Worm (Caenorhabditis elegans) whole organism, late embryonic: ENCODE data around the gene sucl-1.

Experiments
- C38D4.7 ChIP-seq: fragments of 200-800 bp; sonication (Bioruptor generic); optimal IDR thresholded peaks from 2 replicates; lab custom pipeline; 2018; ENCODE audit warnings: mild to moderate bottlenecking, missing genetic modification characterization, moderate library complexity, missing compliant biosample characterization
- F13H6.1 ChIP-seq: sonication (generic microtip); optimal IDR thresholded peaks from 2 replicates; lab custom pipeline; 2016; ENCODE audit warnings: missing genetic modification characterization, missing compliant biosample characterization
- T23F11.4 ChIP-seq: fragments of 200-800 bp; sonication (Bioruptor generic); optimal IDR thresholded peaks from 2 replicates; lab custom pipeline; 2018; ENCODE audit warnings: mild to moderate bottlenecking, missing genetic modification characterization, missing compliant biosample characterization
- ama-1 ChIP-seq: fragments of 150-350 bp; optimal IDR thresholded peaks from 2 replicates; lab custom pipeline; 2014
- ceh-14 ChIP-seq: sonication (generic microtip); optimal IDR thresholded peaks from 2 replicates; lab custom pipeline; 2016; ENCODE audit warnings: missing genotype, missing genetic modification characterization, missing compliant biosample characterization
- ceh-19 ChIP-seq: fragments of 200-800 bp; sonication (Bioruptor generic); optimal IDR thresholded peaks from 2 replicates; lab custom pipeline; 2018; ENCODE audit warnings: mild to moderate bottlenecking, missing genetic modification characterization, missing compliant biosample characterization
- ceh-22 ChIP-seq: sonication (generic microtip); optimal IDR thresholded peaks from 2 replicates; lab custom pipeline; 2017; ENCODE audit warnings: missing biosample characterization, missing genetic modification characterization
- ceh-24 ChIP-seq: sonication (generic microtip); optimal IDR thresholded peaks from 2 replicates; lab custom pipeline; 2016; ENCODE audit warnings: mild to moderate bottlenecking, missing genetic modification characterization, missing compliant biosample characterization
- ceh-45 ChIP-seq: fragments of 200-800 bp; sonication (Bioruptor generic); IDR thresholded peaks from 2 replicates; pipeline ENCODE4 v1.3.6; 2022; ENCODE audit warnings: missing genetic modification reagents, missing genetic modification characterization, missing compliant biosample characterization
- ceh-48 ChIP-seq: sonication (generic microtip); optimal IDR thresholded peaks from 2 replicates; lab custom pipeline; 2016; ENCODE audit warnings: missing genetic modification characterization, inconsistent platforms, missing compliant biosample characterization
- ceh-6 ChIP-seq: fragments of 200-800 bp; sonication (Bioruptor generic); optimal IDR thresholded peaks from 2 replicates; lab custom pipeline; 2018; ENCODE audit warnings: mild to moderate bottlenecking, missing genetic modification characterization, missing compliant biosample characterization
- ceh-9 ChIP-seq: sonication (generic microtip); optimal IDR thresholded peaks from 2 replicates; lab custom pipeline; 2016; ENCODE audit warnings: mild to moderate bottlenecking, missing genetic modification characterization, inconsistent platforms, missing compliant biosample characterization
- che-1 ChIP-seq: sonication (generic microtip); optimal IDR thresholded peaks from 2 replicates; lab custom pipeline; 2016; ENCODE audit warnings: mild to moderate bottlenecking, missing genetic modification characterization, missing compliant biosample characterization
- dmd-4 ChIP-seq: sonication (generic microtip); optimal IDR thresholded peaks from 2 replicates; lab custom pipeline; 2016; ENCODE audit warnings: borderline replicate concordance, missing genetic modification characterization, missing compliant biosample characterization
- elt-2 ChIP-seq: sonication (generic microtip); optimal IDR thresholded peaks from 2 replicates; lab custom pipeline; 2016; ENCODE audit warnings: missing genetic modification reagents, missing genetic modification characterization, missing compliant biosample characterization
- elt-4 ChIP-seq: sonication (generic microtip); optimal IDR thresholded peaks from 2 replicates; lab custom pipeline; 2016; ENCODE audit warnings: missing genetic modification characterization, missing compliant biosample characterization
- fkh-6 ChIP-seq: sonication (generic microtip); optimal IDR thresholded peaks from 2 replicates; lab custom pipeline; 2016; ENCODE audit warnings: missing genetic modification characterization, missing compliant biosample characterization
- gmeb-2 ChIP-seq: sonication (generic microtip); optimal IDR thresholded peaks from 2 replicates; lab custom pipeline; 2016; ENCODE audit warnings: missing genetic modification characterization, inconsistent platforms, missing compliant biosample characterization
- hlh-13 ChIP-seq: fragments of 200-800 bp; sonication (Bioruptor generic); optimal IDR thresholded peaks from 2 replicates; lab custom pipeline; 2018; ENCODE audit warnings: mild to moderate bottlenecking, missing genetic modification characterization, missing compliant biosample characterization
- hlh-6 ChIP-seq: sonication (generic microtip); optimal IDR thresholded peaks from 2 replicates; lab custom pipeline; 2016; ENCODE audit warnings: missing genotype, missing genetic modification characterization, missing compliant biosample characterization
- lim-6 ChIP-seq: sonication (generic microtip); optimal IDR thresholded peaks from 2 replicates; lab custom pipeline; 2016; ENCODE audit warnings: missing genetic modification characterization, missing compliant biosample characterization
- mec-3 ChIP-seq: sonication (generic microtip); optimal IDR thresholded peaks from 2 replicates; lab custom pipeline; 2016; ENCODE audit warnings: borderline replicate concordance, missing genetic modification characterization, missing compliant biosample characterization
- nfya-1 ChIP-seq: sonication (generic microtip); optimal IDR thresholded peaks from 2 replicates; lab custom pipeline; 2017; ENCODE audit warnings: missing genetic modification characterization, mild to moderate bottlenecking, missing compliant biosample characterization, antibody characterized with exemption, moderate library complexity
- nhr-11 ChIP-seq: fragments of 150-350 bp; optimal IDR thresholded peaks from 2 replicates; lab custom pipeline; 2014; ENCODE audit warnings: missing biosample characterization, missing genetic modification characterization
- nhr-232 ChIP-seq: sonication (generic microtip); optimal IDR thresholded peaks from 2 replicates; lab custom pipeline; 2016; ENCODE audit warnings: missing genetic modification characterization, missing compliant biosample characterization
- npax-4 ChIP-seq: sonication (generic microtip); optimal IDR thresholded peaks from 2 replicates; lab custom pipeline; 2016; ENCODE audit warnings: missing genetic modification characterization, missing compliant biosample characterization
- odd-2 ChIP-seq: sonication (generic microtip); optimal IDR thresholded peaks from 2 replicates; lab custom pipeline; 2017; ENCODE audit warnings: antibody characterized with exemption, mild to moderate bottlenecking, missing genetic modification characterization, missing compliant biosample characterization
- pax-1 ChIP-seq: fragments of 150-350 bp; optimal IDR thresholded peaks from 2 replicates; lab custom pipeline; 2014; ENCODE audit warnings: missing biosample characterization, missing genetic modification characterization
- pha-4 ChIP-seq: fragments of 150-350 bp; optimal IDR thresholded peaks from 2 replicates; lab custom pipeline; 2018; ENCODE audit warnings: missing biosample characterization, missing genetic modification reagents, missing genetic modification characterization
- pqm-1 ChIP-seq: sonication (generic microtip); optimal IDR thresholded peaks from 2 replicates; lab custom pipeline; 2016; ENCODE audit warnings: missing genetic modification characterization, missing compliant biosample characterization
- rnt-1 ChIP-seq: sonication (generic microtip); optimal IDR thresholded peaks from 2 replicates; lab custom pipeline; 2016; ENCODE audit warnings: missing genetic modification characterization, missing compliant biosample characterization
- sdc-2 ChIP-seq: sonication (generic microtip); optimal IDR thresholded peaks from 2 replicates; lab custom pipeline; 2016; ENCODE audit warnings: missing genotype, missing genetic modification characterization, missing compliant biosample characterization
- syd-9 ChIP-seq: sonication (generic microtip); optimal IDR thresholded peaks from 2 replicates; lab custom pipeline; 2016; ENCODE audit warnings: mild to moderate bottlenecking, missing genetic modification characterization, moderate library complexity, missing compliant biosample characterization
- tbx-7 ChIP-seq: sonication (generic microtip); optimal IDR thresholded peaks from 2 replicates; lab custom pipeline; 2016; ENCODE audit warnings: missing genotype, missing genetic modification characterization, missing compliant biosample characterization
- ttx-3 ChIP-seq: sonication (generic microtip); optimal IDR thresholded peaks from 2 replicates; lab custom pipeline; 2016; ENCODE audit warnings: missing genetic modification reagents, missing genetic modification characterization, missing compliant biosample characterization
- unc-3 ChIP-seq, 2 experiments: fragments of 200-800 bp in 1 of 2; sonication (Bioruptor generic) in 1 of 2; sonication (generic microtip) in 1 of 2; conservative IDR thresholded peaks in 1 of 2; optimal IDR thresholded peaks in 1 of 2; 2 replicates each; pipeline versions ENCODE4 v1.3.6 to Lab custom; 2016 to 2022; ENCODE audit warnings: missing compliant biosample characterization in 2 of 2, missing genetic modification characterization in 2 of 2, missing genetic modification reagents in 1 of 2
- unc-42 ChIP-seq: sonication (generic microtip); optimal IDR thresholded peaks from 2 replicates; lab custom pipeline; 2016; ENCODE audit warnings: missing genotype, missing genetic modification characterization, missing compliant biosample characterization
- unc-55 ChIP-seq: sonication (generic microtip); optimal IDR thresholded peaks from 2 replicates; lab custom pipeline; 2017; ENCODE audit warnings: missing biosample characterization, missing genetic modification reagents, missing genetic modification characterization
- unc-86 ChIP-seq: sonication (generic microtip); optimal IDR thresholded peaks from 2 replicates; lab custom pipeline; 2016; ENCODE audit warnings: missing genetic modification characterization, missing compliant biosample characterization
- zip-5 ChIP-seq: sonication (generic microtip); optimal IDR thresholded peaks from 2 replicates; lab custom pipeline; 2016; ENCODE audit warnings: missing genetic modification characterization, missing compliant biosample characterization
- ztf-16 ChIP-seq: sonication (generic microtip); optimal IDR thresholded peaks from 2 replicates; lab custom pipeline; 2017; ENCODE audit warnings: missing genetic modification characterization, missing compliant biosample characterization

The sucl-1 gene

DNA sequence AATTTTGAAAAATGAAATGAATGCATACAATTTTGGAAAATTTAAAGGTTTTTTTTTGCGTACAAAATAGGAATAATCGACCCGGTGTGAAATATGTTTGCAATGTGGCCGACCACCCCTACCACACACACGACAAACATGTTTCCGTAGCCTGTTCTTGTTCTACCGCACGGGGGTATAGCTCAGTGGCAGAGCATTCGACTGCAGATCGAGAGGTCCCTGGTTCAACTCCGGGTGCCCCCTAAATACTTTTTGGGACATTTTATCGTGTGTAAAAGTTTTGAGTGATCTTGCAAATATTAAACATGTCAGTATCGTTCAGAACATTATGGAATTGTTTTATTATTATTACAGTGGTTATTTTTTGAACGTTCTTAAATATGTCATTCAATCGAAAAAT, 50.9 kb downstream of the sucl-1 start (continued):
- TF ChIP-seq sdc-2 (tag; lab: Kevin White, UChicago) (peak; percentile 87), elt-2 (peak; percentile 85), odd-2 (no peak), npax-4 (tag; lab: Kevin White, UChicago) (peak; percentile 39), ceh-22 (no peak), C38D4.7 (GFP tag; lab: Kevin White, UChicago) (peak; percentile 76), unc-55 (GFP tag; lab: Kevin White, UChicago) (no peak), unc-86 (tag; lab: Kevin White, UChicago) (peak; percentile 65), unc-3 (GFP tag; conservative IDR thresholded peaks at IDR 0.05; lab: Robert Waterston, UW) (peak; percentile 76; the same call in 1 of the 2 replicates), unc-3 (tag; optimal IDR thresholded peaks at IDR 0.05; lab: Kevin White, UChicago) (peak; percentile 37), pha-4 (no peak), che-1 (tag; lab: Kevin White, UChicago) (peak; percentile 85), elt-4 (tag; lab: Kevin White, UChicago) (no peak), hlh-6 (peak; percentile 83), lim-6 (no peak), ceh-6 (GFP tag; lab: Kevin White, UChicago) (peak; percentile 81), pqm-1 (tag; lab: Kevin White, UChicago) (no peak), ttx-3 (tag; lab: Kevin White, UChicago) (peak; percentile 76), ceh-14 (tag; lab: Kevin White, UChicago) (no peak), mec-3 (tag; lab: Kevin White, UChicago) (no peak), dmd-4 (tag; lab: Kevin White, UChicago) (peak; percentile 41), rnt-1 (peak; percentile 41), zip-5 (tag; lab: Kevin White, UChicago) (peak; percentile 19), pax-1 (tag; lab: Kevin White, UChicago) (no peak), F13H6.1 (peak; percentile 65), ceh-9 (tag; lab: Kevin White, UChicago) (no peak), hlh-13 (peak; percentile 74), tbx-7 (tag; lab: Kevin White, UChicago) (peak; percentile 5), ceh-48 (tag; lab: Kevin White, UChicago) (peak; percentile 53), unc-42 (tag; lab: Kevin White, UChicago) (no peak), nhr-232 (tag; lab: Kevin White, UChicago) (peak; percentile 78), T23F11.4 (peak; percentile 75), fkh-6 (tag; lab: Kevin White, UChicago) (peak; percentile 62), syd-9 (tag; lab: Kevin White, UChicago) (peak; percentile 59), ceh-45 (GFP tag; lab: Robert Waterston, UW) (peak; percentile 37; the same call in 1 of the 2 replicates), gmeb-2 (tag; lab: Kevin White, UChicago) (peak; percentile 73), ceh-24 (tag; lab: Kevin White, UChicago) (peak; percentile 39), ama-1 (lab: Kevin White, UChicago) (no peak), nfya-1 (peak; percentile 21), nhr-11 (no peak), ztf-16 (peak; percentile 38), ceh-19 (GFP tag; lab: Kevin White, UChicago) (peak; percentile 70)
- TF ChIP-seq, all 69 proteins: peak for 48
